Fruit fly (Drosophila melanogaster) whole organism, pupa: ENCODE measurements around the gene PyK.

Experiments used
- CG32121 ChIP-seq: fragments of 200-800 bp; sonication (Bioruptor generic); IDR thresholded peaks from 2 replicates; pipeline ENCODE4 v1.3.6; 2022; ENCODE audit warnings: missing biosample characterization, missing genetic modification characterization
- CG8159 ChIP-seq: fragments of 200-800 bp; sonication (Bioruptor generic); optimal IDR thresholded peaks from 3 replicates; lab custom pipeline; 2018; ENCODE audit warnings: missing biosample characterization, mild to moderate bottlenecking, missing genetic modification characterization, moderate library complexity
- CG9948 ChIP-seq: fragments of 200-800 bp; sonication (Bioruptor generic); optimal IDR thresholded peaks from 2 replicates; lab custom pipeline; 2018; ENCODE audit warnings: missing biosample characterization, mild to moderate bottlenecking, missing genetic modification characterization, moderate library complexity
- D1 ChIP-seq: fragments of 200-800 bp; sonication (Bioruptor generic); optimal IDR thresholded peaks from 2 replicates; lab custom pipeline; 2018; ENCODE audit warnings: missing biosample characterization, mild to moderate bottlenecking, missing genetic modification characterization, moderate library complexity
- EcR ChIP-seq: fragments of 200-800 bp; sonication (Bioruptor generic); optimal IDR thresholded peaks from 3 replicates; lab custom pipeline; 2019; ENCODE audit warnings: missing biosample characterization, missing genetic modification characterization, mild to moderate bottlenecking, moderate library complexity, missing genetic modification reagents
- Snoo ChIP-seq: fragments of 200-800 bp; sonication (Bioruptor generic); optimal IDR thresholded peaks from 3 replicates; lab custom pipeline; 2017; ENCODE audit warnings: missing biosample characterization, mild to moderate bottlenecking, missing genetic modification characterization, inconsistent platforms

DNA sequence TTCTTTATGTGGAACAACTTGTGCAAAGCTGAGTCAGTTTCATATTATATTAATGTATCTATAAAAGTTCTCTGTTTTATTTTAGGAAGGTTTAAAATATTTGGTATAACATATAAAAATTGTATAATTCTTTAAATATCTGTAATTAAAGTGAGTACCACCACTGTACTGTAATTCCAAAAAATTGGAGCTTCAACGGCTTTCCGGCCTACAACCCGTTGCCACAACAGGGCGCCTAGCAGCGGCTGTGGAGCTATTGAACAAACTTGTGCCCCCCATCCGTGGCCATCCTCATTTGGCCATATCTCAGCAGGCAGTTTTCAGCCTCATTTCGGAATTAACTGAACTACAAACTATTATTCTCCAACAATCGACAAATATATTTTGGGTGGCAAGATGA lies 38.3 kb downstream of the PyK start, which contains the start of gene CG13855:
- no peak for TF ChIP-seq D1 (tag; lab: Kevin White, UChicago)
- no peak for TF ChIP-seq Snoo (tag; lab: Kevin White, UChicago)
- TF ChIP-seq CG32121, result no peak
- TF ChIP-seq EcR (GFP tag; lab: Kevin White, UChicago), result no peak
- TF ChIP-seq CG9948 (tag; lab: Kevin White, UChicago), result no peak
- no peak for TF ChIP-seq CG8159 (tag; lab: Kevin White, UChicago)
